Worm (Caenorhabditis elegans) whole organism, young adult: Measurements from ENCODE around the gene col-159.

ENCODE experiments used
- B0035.1 ChIP-seq: sonication (generic microtip); optimal IDR thresholded peaks from 2 replicates; lab custom pipeline; 2016; ENCODE audit warnings: missing genetic modification characterization, mild to moderate bottlenecking, missing compliant biosample characterization, missing genotype, missing genetic modification reagents
- B0336.3 ChIP-seq: fragments of 200-800 bp; sonication (Bioruptor generic); IDR thresholded peaks from 2 replicates; pipeline ENCODE4 v1.3.6; 2022; ENCODE audit warnings: missing genetic modification characterization, missing compliant biosample characterization
- F10E7.11 ChIP-seq: sonication (generic microtip); optimal IDR thresholded peaks from 2 replicates; lab custom pipeline; 2017; ENCODE audit warnings: mild to moderate bottlenecking, missing genetic modification characterization, moderate library complexity, missing compliant biosample characterization
- F49E8.2 ChIP-seq: sonication (generic microtip); optimal IDR thresholded peaks from 3 replicates; lab custom pipeline; 2017; ENCODE audit warnings: missing genetic modification characterization, mild to moderate bottlenecking, missing compliant biosample characterization, antibody characterized with exemption, moderate library complexity; ENCODE audit not compliant: insufficient read depth
- T26A5.8 ChIP-seq: sonication (generic microtip); optimal IDR thresholded peaks from 2 replicates; lab custom pipeline; 2016; ENCODE audit warnings: missing genetic modification characterization, missing compliant biosample characterization
- Y53F4B.3 ChIP-seq: fragments of 200-800 bp; sonication (Bioruptor generic); IDR thresholded peaks from 2 replicates; pipeline ENCODE4 v1.3.6; 2022; ENCODE audit warnings: missing genetic modification reagents, missing genetic modification characterization, missing compliant biosample characterization
- Y53G8AR.9 ChIP-seq: fragments of 200-800 bp; sonication (Bioruptor generic); conservative IDR thresholded peaks from 2 replicates; pipeline ENCODE4 v1.3.6; 2022; ENCODE audit warnings: missing genetic modification reagents, missing genetic modification characterization, missing compliant biosample characterization
- Y67H2A.10 ChIP-seq: fragments of 200-800 bp; sonication (Bioruptor generic); conservative IDR thresholded peaks from 2 replicates; pipeline ENCODE4 v1.3.6; 2022; ENCODE audit warnings: missing genetic modification reagents, missing genetic modification characterization, missing compliant biosample characterization
- akir-1 ChIP-seq: fragments of 200-800 bp; sonication (Bioruptor generic); optimal IDR thresholded peaks from 2 replicates; lab custom pipeline; 2018; ENCODE audit warnings: mild to moderate bottlenecking, missing genetic modification characterization, moderate library complexity, missing compliant biosample characterization
- atf-7 ChIP-seq: sonication (generic microtip); optimal IDR thresholded peaks from 2 replicates; lab custom pipeline; 2017; ENCODE audit warnings: mild to moderate bottlenecking, missing genetic modification characterization, missing compliant biosample characterization
- athp-1 ChIP-seq: sonication (generic microtip); optimal IDR thresholded peaks from 2 replicates; lab custom pipeline; 2017; ENCODE audit warnings: mild to moderate bottlenecking, missing genetic modification characterization, missing compliant biosample characterization
- attf-3 ChIP-seq: fragments of 200-800 bp; sonication (Bioruptor generic); conservative IDR thresholded peaks from 2 replicates; pipeline ENCODE4 v1.3.6; 2022; ENCODE audit warnings: missing genetic modification reagents, missing genetic modification characterization, missing compliant biosample characterization
- attf-5 ChIP-seq: fragments of 200-800 bp; sonication (Bioruptor generic); optimal IDR thresholded peaks from 2 replicates; lab custom pipeline; 2018; ENCODE audit warnings: mild to moderate bottlenecking, missing genetic modification characterization, missing compliant biosample characterization
- bed-1 ChIP-seq: fragments of 200-800 bp; sonication (Bioruptor generic); IDR thresholded peaks from 2 replicates; pipeline ENCODE4 v1.3.6; 2022; ENCODE audit warnings: missing genetic modification reagents, missing genetic modification characterization, missing compliant biosample characterization
- bed-2 ChIP-seq: fragments of 200-800 bp; sonication (Bioruptor generic); IDR thresholded peaks from 2 replicates; pipeline ENCODE4 v1.3.6; 2022; ENCODE audit warnings: missing genetic modification reagents, missing genetic modification characterization, missing compliant biosample characterization
- ccch-3 ChIP-seq: fragments of 200-800 bp; sonication (Bioruptor generic); optimal IDR thresholded peaks from 2 replicates; lab custom pipeline; 2018; ENCODE audit warnings: mild to moderate bottlenecking, missing genetic modification characterization, missing compliant biosample characterization
- cebp-1 ChIP-seq, 2 experiments: fragments of 200-800 bp in 1 of 2; sonication (Bioruptor generic) in 1 of 2; sonication (generic microtip) in 1 of 2; IDR thresholded peaks in 1 of 2; optimal IDR thresholded peaks in 1 of 2; 2 replicates each; pipeline versions ENCODE4 v1.3.6 to Lab custom; 2017 to 2022; ENCODE audit warnings: missing compliant biosample characterization in 2 of 2, missing genetic modification characterization in 2 of 2, mild to moderate bottlenecking in 1 of 2, missing genetic modification reagents in 1 of 2, moderate library complexity in 1 of 2
- cebp-2 ChIP-seq: fragments of 200-800 bp; sonication (Bioruptor generic); IDR thresholded peaks from 2 replicates; pipeline ENCODE4 v1.3.6; 2022; ENCODE audit warnings: missing genetic modification characterization, missing compliant biosample characterization
- ceh-58 ChIP-seq: fragments of 200-800 bp; sonication (Bioruptor generic); IDR thresholded peaks from 2 replicates; pipeline ENCODE4 v1.3.6; 2022; ENCODE audit warnings: missing genetic modification characterization, missing compliant biosample characterization
- dox-1 ChIP-seq: fragments of 200-800 bp; sonication (Bioruptor generic); IDR thresholded peaks from 2 replicates; pipeline ENCODE4 v1.3.6; 2022; ENCODE audit warnings: missing genetic modification reagents, missing genetic modification characterization, missing compliant biosample characterization
- efl-1 ChIP-seq: fragments of 150-350 bp; optimal IDR thresholded peaks from 2 replicates; lab custom pipeline; 2014; ENCODE audit warnings: missing biosample characterization, missing genetic modification reagents, missing genetic modification characterization
- egl-18 ChIP-seq: fragments of 200-800 bp; sonication (Bioruptor generic); IDR thresholded peaks from 2 replicates; pipeline ENCODE4 v1.3.6; 2022; ENCODE audit warnings: missing genetic modification reagents, missing genetic modification characterization, missing compliant biosample characterization
- egrh-3 ChIP-seq: fragments of 200-800 bp; sonication (Bioruptor generic); IDR thresholded peaks from 2 replicates; pipeline ENCODE4 v1.3.6; 2022; ENCODE audit warnings: missing genetic modification reagents, missing genetic modification characterization, missing compliant biosample characterization
- fkh-3 ChIP-seq: sonication (generic microtip); optimal IDR thresholded peaks from 2 replicates; lab custom pipeline; 2016; ENCODE audit warnings: mild to moderate bottlenecking, missing genetic modification characterization, missing compliant biosample characterization
- gei-17 ChIP-seq: fragments of 200-800 bp; sonication (Bioruptor generic); optimal IDR thresholded peaks from 2 replicates; lab custom pipeline; 2018; ENCODE audit warnings: mild to moderate bottlenecking, missing genetic modification characterization, missing compliant biosample characterization
- him-1 ChIP-seq: sonication (generic microtip); optimal IDR thresholded peaks from 2 replicates; lab custom pipeline; 2016; ENCODE audit warnings: missing genotype, missing genetic modification reagents, missing genetic modification characterization, missing compliant biosample characterization
- hlh-26 ChIP-seq: fragments of 200-800 bp; sonication (Bioruptor generic); conservative IDR thresholded peaks from 2 replicates; pipeline ENCODE4 v1.3.6; 2022; ENCODE audit warnings: missing genetic modification reagents, missing genetic modification characterization, missing compliant biosample characterization
- hmg-1.2 ChIP-seq: fragments of 200-800 bp; sonication (Bioruptor generic); IDR thresholded peaks from 2 replicates; pipeline ENCODE4 v1.3.6; 2022; ENCODE audit warnings: missing genetic modification reagents, missing genetic modification characterization, missing compliant biosample characterization
- hmg-20 ChIP-seq: fragments of 200-800 bp; sonication (Bioruptor generic); IDR thresholded peaks from 2 replicates; pipeline ENCODE4 v1.3.6; 2022; ENCODE audit warnings: missing genetic modification reagents, missing genetic modification characterization, missing compliant biosample characterization
- let-526 ChIP-seq: fragments of 200-800 bp; sonication (Bioruptor generic); IDR thresholded peaks from 2 replicates; pipeline ENCODE4 v1.3.6; 2022; ENCODE audit warnings: missing genetic modification reagents, missing genetic modification characterization, missing compliant biosample characterization
- lin-54 ChIP-seq: fragments of 200-800 bp; sonication (Bioruptor generic); optimal IDR thresholded peaks from 2 replicates; lab custom pipeline; 2018; ENCODE audit warnings: mild to moderate bottlenecking, missing genetic modification characterization, missing compliant biosample characterization
- lsl-1 ChIP-seq: fragments of 200-800 bp; sonication (Bioruptor generic); optimal IDR thresholded peaks from 2 replicates; lab custom pipeline; 2018; ENCODE audit warnings: mild to moderate bottlenecking, missing genetic modification characterization, moderate library complexity, missing compliant biosample characterization
- lsy-27 ChIP-seq: sonication (generic microtip); optimal IDR thresholded peaks from 2 replicates; lab custom pipeline; 2017; ENCODE audit warnings: missing genetic modification characterization, mild to moderate bottlenecking, missing compliant biosample characterization, antibody characterized with exemption, missing genotype, borderline replicate concordance; ENCODE audit not compliant: insufficient read depth
- madf-6 ChIP-seq: fragments of 200-800 bp; sonication (Bioruptor generic); IDR thresholded peaks from 2 replicates; pipeline ENCODE4 v1.3.6; 2022; ENCODE audit warnings: missing genetic modification reagents, missing genetic modification characterization, missing compliant biosample characterization
- mcd-1 ChIP-seq: fragments of 200-800 bp; sonication (Bioruptor generic); IDR thresholded peaks from 2 replicates; pipeline ENCODE4 v1.3.6; 2022; ENCODE audit warnings: missing genetic modification reagents, missing genetic modification characterization, missing compliant biosample characterization
- mel-28 ChIP-seq: sonication (generic microtip); optimal IDR thresholded peaks from 2 replicates; lab custom pipeline; 2016; ENCODE audit warnings: borderline replicate concordance, mild to moderate bottlenecking, missing genetic modification characterization, missing compliant biosample characterization
- nhr-120 ChIP-seq: fragments of 200-800 bp; sonication (Bioruptor generic); IDR thresholded peaks from 2 replicates; pipeline ENCODE4 v1.3.6; 2022; ENCODE audit warnings: missing genetic modification characterization, missing compliant biosample characterization
- nhr-90 ChIP-seq: sonication (generic microtip); optimal IDR thresholded peaks from 2 replicates; lab custom pipeline; 2016; ENCODE audit warnings: missing genotype, mild to moderate bottlenecking, missing genetic modification characterization, missing compliant biosample characterization
- sea-2 ChIP-seq: fragments of 200-800 bp; sonication (Bioruptor generic); IDR thresholded peaks from 2 replicates; pipeline ENCODE4 v1.3.6; 2022; ENCODE audit warnings: missing genetic modification characterization, missing compliant biosample characterization
- snpc-4 ChIP-seq, 5 experiments: fragments of 150-350 bp in 1 of 5; sonication (generic microtip) in 4 of 5; optimal IDR thresholded peaks; 2 replicates each; lab custom pipeline; 2014 to 2018; ENCODE audit warnings: missing genetic modification characterization in 5 of 5, missing biosample characterization in 3 of 5, antibody characterized with exemption in 2 of 5, mild to moderate bottlenecking in 2 of 5, missing compliant biosample characterization in 2 of 5, missing genotype in 2 of 5, moderate library complexity in 2 of 5, missing genetic modification reagents in 1 of 5
- somi-1 ChIP-seq: fragments of 200-800 bp; sonication (Bioruptor generic); optimal IDR thresholded peaks from 2 replicates; lab custom pipeline; 2018; ENCODE audit warnings: mild to moderate bottlenecking, missing genetic modification characterization, missing compliant biosample characterization
- sptf-2 ChIP-seq: fragments of 200-800 bp; sonication (Bioruptor generic); optimal IDR thresholded peaks from 2 replicates; lab custom pipeline; 2018; ENCODE audit warnings: mild to moderate bottlenecking, missing genetic modification characterization, missing compliant biosample characterization
- unc-62 ChIP-seq: fragments of 150-350 bp; optimal IDR thresholded peaks from 2 replicates; lab custom pipeline; 2014; ENCODE audit warnings: missing biosample characterization, missing genetic modification reagents, missing genetic modification characterization
- ztf-18 ChIP-seq: sonication (generic microtip); optimal IDR thresholded peaks from 2 replicates; lab custom pipeline; 2016; ENCODE audit warnings: missing genotype, mild to moderate bottlenecking, missing genetic modification characterization, missing compliant biosample characterization
- ztf-22 ChIP-seq: fragments of 200-800 bp; sonication (Bioruptor generic); optimal IDR thresholded peaks from 2 replicates; lab custom pipeline; 2018; ENCODE audit warnings: mild to moderate bottlenecking, missing genetic modification characterization, moderate library complexity, missing compliant biosample characterization
- ztf-6 ChIP-seq: fragments of 200-800 bp; sonication (Bioruptor generic); IDR thresholded peaks from 2 replicates; pipeline ENCODE4 v1.3.6; 2022; ENCODE audit warnings: missing genetic modification reagents, missing genetic modification characterization, missing compliant biosample characterization

The col-159 gene

DNA sequence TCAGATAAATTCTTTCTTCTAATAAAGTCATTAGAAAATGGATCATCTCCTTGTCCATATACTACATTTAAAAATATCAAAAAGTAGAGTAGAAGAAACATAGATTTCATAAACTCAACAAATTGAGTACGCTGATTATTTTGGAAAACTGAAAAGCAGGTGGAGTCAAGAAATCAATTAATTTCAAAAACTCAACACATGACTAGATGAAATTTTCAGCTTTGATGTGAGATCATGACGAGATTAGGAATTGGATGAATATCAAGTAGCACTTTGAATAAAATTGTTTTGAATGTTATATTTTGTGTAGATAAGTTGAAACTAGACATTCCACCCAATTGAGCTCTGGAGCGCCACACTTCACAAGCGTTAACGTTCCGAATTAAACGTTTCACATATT lies 6.4 kb downstream of the col-159 start, which contains the start of gene F57B1.1:
TSS of gene F57B1.1 (minus strand) at position 101 of the 400 bp plus-strand sequence.
- TF ChIP-seq snpc-4 (GFP tag; optimal IDR thresholded peaks at IDR 0.05; lab: Kevin White, UChicago) (no peak), snpc-4 (tag; optimal IDR thresholded peaks at IDR 0.05; lab: Kevin White, UChicago) (no peak), hmg-1.2 (GFP tag; lab: Robert Waterston, UW) (no peak), cebp-2 (GFP tag; lab: Robert Waterston, UW) (no peak)

DNA sequence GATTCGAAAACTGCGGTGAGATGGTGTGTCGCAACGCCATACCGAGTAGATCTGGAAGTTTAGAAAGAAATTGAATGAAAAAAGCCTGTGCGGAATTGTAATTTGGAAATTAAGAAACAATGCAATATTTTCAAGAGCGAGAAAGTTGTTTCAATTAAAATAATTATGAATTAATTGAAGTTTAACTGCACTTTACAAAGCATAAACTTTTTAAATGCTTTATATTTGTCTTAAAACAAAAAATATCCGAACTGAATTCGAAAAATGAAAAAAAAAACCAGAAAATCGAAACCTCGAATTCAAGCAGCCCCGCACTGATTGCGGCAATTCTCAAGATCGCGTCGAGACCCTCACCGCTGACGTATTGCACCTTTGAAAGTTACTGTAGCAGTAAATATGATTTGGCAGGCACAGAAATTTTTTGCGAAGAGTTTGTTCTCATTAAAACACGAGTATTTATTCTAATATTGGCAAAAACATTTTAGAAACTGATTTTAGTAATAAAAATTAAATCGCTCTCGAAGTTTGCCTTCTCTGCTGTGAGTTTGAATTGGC lies 8.4 kb downstream of the col-159 start, which contains the start of gene sun-1:
TSS of gene sun-1 (minus strand) at position 51 of the 555 bp plus-strand sequence.
- TF ChIP-seq atf-7 (tag; lab: Kevin White, UChicago) (no peak), sea-2 (GFP tag; lab: Robert Waterston, UW) (no peak), ztf-22 (GFP tag; lab: Kevin White, UChicago) (no peak), lsy-27 (tag; lab: Kevin White, UChicago) (no peak), attf-5 (GFP tag; lab: Kevin White, UChicago) (no peak), B0035.1 (tag; lab: Kevin White, UChicago) (no peak), bed-2 (GFP tag; lab: Robert Waterston, UW) (no peak), ztf-18 (no peak), ccch-3 (no peak), nhr-120 (GFP tag; lab: Robert Waterston, UW) (no peak), mcd-1 (GFP tag; lab: Robert Waterston, UW) (no peak), hmg-20 (GFP tag; lab: Robert Waterston, UW) (no peak), mel-28 (tag; lab: Kevin White, UChicago) (no peak), let-526 (GFP tag; lab: Robert Waterston, UW) (no peak), unc-62 (no peak), egrh-3 (GFP tag; lab: Robert Waterston, UW) (no peak), F49E8.2 (tag; lab: Kevin White, UChicago) (peak; percentile 36), lsl-1 (GFP tag; lab: Kevin White, UChicago) (peak; percentile 88), ztf-6 (GFP tag; lab: Robert Waterston, UW) (no peak), athp-1 (tag; lab: Kevin White, UChicago) (no peak), cebp-1 (GFP tag; IDR thresholded peaks at IDR 0.05; lab: Robert Waterston, UW) (no peak), cebp-1 (tag; optimal IDR thresholded peaks at IDR 0.05; lab: Kevin White, UChicago) (no peak), hlh-26 (GFP tag; lab: Robert Waterston, UW) (no peak), akir-1 (GFP tag; lab: Kevin White, UChicago) (no peak), somi-1 (GFP tag; lab: Kevin White, UChicago) (no peak), attf-3 (GFP tag; lab: Robert Waterston, UW) (0 out of 2 replicates have a peak, but pooled peaks have one; percentile 35), Y67H2A.10 (GFP tag; lab: Robert Waterston, UW) (no peak), B0336.3 (GFP tag; lab: Robert Waterston, UW) (no peak), Y53F4B.3 (GFP tag; lab: Robert Waterston, UW) (no peak), dox-1 (GFP tag; lab: Robert Waterston, UW) (no peak), sptf-2 (GFP tag; lab: Kevin White, UChicago) (no peak), ceh-58 (no peak), Y53G8AR.9 (GFP tag; lab: Robert Waterston, UW) (no peak), F10E7.11 (tag; lab: Kevin White, UChicago) (no peak), egl-18 (no peak), T26A5.8 (tag; lab: Kevin White, UChicago) (no peak), nhr-90 (tag; lab: Kevin White, UChicago) (no peak), him-1 (tag; lab: Kevin White, UChicago) (peak; percentile 6), bed-1 (GFP tag; lab: Robert Waterston, UW) (no peak), lin-54 (GFP tag; lab: Kevin White, UChicago) (no peak), fkh-3 (tag; lab: Kevin White, UChicago) (no peak), madf-6 (peak; percentile 93), gei-17 (no peak), efl-1 (GFP tag; lab: Kevin White, UChicago) (peak; percentile 77)
